Worm (Caenorhabditis elegans) whole organism, mixed stage, embryonic: ENCODE data around the gene C10G8.3.

Experiments used
- M03D4.4 ChIP-seq: sonication (generic microtip); optimal IDR thresholded peaks from 2 replicates; lab custom pipeline; 2017; ENCODE audit warnings: mild to moderate bottlenecking, missing genetic modification characterization, missing compliant biosample characterization
- bed-3 ChIP-seq: fragments of 200-800 bp; sonication (Bioruptor generic); optimal IDR thresholded peaks from 3 replicates; lab custom pipeline; 2018; ENCODE audit warnings: mild to moderate bottlenecking, missing genetic modification characterization, moderate library complexity, missing compliant biosample characterization
- blmp-1 ChIP-seq: fragments of 150-350 bp; optimal IDR thresholded peaks from 2 replicates; lab custom pipeline; 2014; ENCODE audit warnings: missing biosample characterization, missing genetic modification characterization
- ceh-39 ChIP-seq: fragments of 150-350 bp; optimal IDR thresholded peaks from 2 replicates; lab custom pipeline; 2014; ENCODE audit warnings: missing biosample characterization, missing genetic modification characterization
- ceh-43 ChIP-seq: fragments of 200-800 bp; sonication (Bioruptor generic); optimal IDR thresholded peaks from 2 replicates; lab custom pipeline; 2018; ENCODE audit warnings: mild to moderate bottlenecking, missing genetic modification characterization, moderate library complexity, missing compliant biosample characterization
- ces-1 ChIP-seq: fragments of 150-350 bp; optimal IDR thresholded peaks from 2 replicates; lab custom pipeline; 2014; ENCODE audit warnings: missing biosample characterization, missing genetic modification reagents, missing genetic modification characterization
- cnd-1 ChIP-seq: fragments of 200-800 bp; sonication (Bioruptor generic); optimal IDR thresholded peaks from 2 replicates; lab custom pipeline; 2018; ENCODE audit warnings: mild to moderate bottlenecking, missing genetic modification characterization, missing compliant biosample characterization
- drap-1 ChIP-seq: fragments of 200-800 bp; sonication (Bioruptor generic); optimal IDR thresholded peaks from 3 replicates; lab custom pipeline; 2018; ENCODE audit warnings: mild to moderate bottlenecking, missing genetic modification characterization, missing compliant biosample characterization
- elt-1 ChIP-seq: sonication (generic microtip); optimal IDR thresholded peaks from 2 replicates; lab custom pipeline; 2017; ENCODE audit warnings: missing genetic modification characterization, mild to moderate bottlenecking, missing compliant biosample characterization, antibody characterized with exemption, moderate library complexity, borderline replicate concordance; ENCODE audit not compliant: insufficient read depth
- elt-3 ChIP-seq: fragments of 150-350 bp; optimal IDR thresholded peaks from 2 replicates; lab custom pipeline; 2014; ENCODE audit warnings: missing biosample characterization, missing genetic modification characterization
- flh-1 ChIP-seq: fragments of 200-800 bp; sonication (Bioruptor generic); optimal IDR thresholded peaks from 2 replicates; lab custom pipeline; 2018; ENCODE audit warnings: mild to moderate bottlenecking, missing genetic modification characterization, moderate library complexity, missing compliant biosample characterization
- ham-2 ChIP-seq: fragments of 200-800 bp; sonication (Bioruptor generic); optimal IDR thresholded peaks from 2 replicates; lab custom pipeline; 2018; ENCODE audit warnings: mild to moderate bottlenecking, missing genetic modification characterization, missing compliant biosample characterization
- hlh-1 ChIP-seq: fragments of 150-350 bp; optimal IDR thresholded peaks from 2 replicates; lab custom pipeline; 2014; ENCODE audit warnings: missing biosample characterization, missing genetic modification reagents, missing genetic modification characterization
- lin-13 ChIP-seq: fragments of 150-350 bp; optimal IDR thresholded peaks from 2 replicates; lab custom pipeline; 2014; ENCODE audit warnings: missing biosample characterization, missing genetic modification characterization
- lin-32 ChIP-seq: fragments of 200-800 bp; sonication (Bioruptor generic); optimal IDR thresholded peaks from 2 replicates; lab custom pipeline; 2018; ENCODE audit warnings: mild to moderate bottlenecking, missing genetic modification characterization, missing compliant biosample characterization
- lsy-2 ChIP-seq: fragments of 150-350 bp; optimal IDR thresholded peaks from 2 replicates; lab custom pipeline; 2014; ENCODE audit warnings: missing biosample characterization, missing genetic modification characterization
- mab-5 ChIP-seq: fragments of 150-350 bp; optimal IDR thresholded peaks from 2 replicates; lab custom pipeline; 2014; ENCODE audit warnings: missing biosample characterization, missing genetic modification characterization
- mls-2 ChIP-seq: sonication (generic microtip); optimal IDR thresholded peaks from 2 replicates; lab custom pipeline; 2016; ENCODE audit warnings: mild to moderate bottlenecking, missing genetic modification characterization, moderate library complexity, missing compliant biosample characterization
- nhr-12 ChIP-seq: fragments of 150-350 bp; optimal IDR thresholded peaks from 2 replicates; lab custom pipeline; 2014; ENCODE audit warnings: missing biosample characterization, missing genetic modification characterization
- nhr-2 ChIP-seq: fragments of 150-350 bp; optimal IDR thresholded peaks from 2 replicates; lab custom pipeline; 2014; ENCODE audit warnings: missing biosample characterization, missing genetic modification characterization
- nhr-237 ChIP-seq: fragments of 150-350 bp; optimal IDR thresholded peaks from 2 replicates; lab custom pipeline; 2014; ENCODE audit warnings: missing biosample characterization, missing genetic modification characterization
- nhr-28 ChIP-seq: fragments of 150-350 bp; optimal IDR thresholded peaks from 2 replicates; lab custom pipeline; 2014; ENCODE audit warnings: missing biosample characterization, missing genetic modification characterization
- nhr-76 ChIP-seq: sonication (generic microtip); optimal IDR thresholded peaks from 2 replicates; lab custom pipeline; 2017; ENCODE audit warnings: missing biosample characterization, missing genetic modification characterization
- pha-4 ChIP-seq: fragments of 150-350 bp; optimal IDR thresholded peaks from 2 replicates; lab custom pipeline; 2018; ENCODE audit warnings: missing biosample characterization, missing genetic modification reagents, missing genetic modification characterization
- sem-2 ChIP-seq: fragments of 200-800 bp; sonication (Bioruptor generic); optimal IDR thresholded peaks from 2 replicates; lab custom pipeline; 2018; ENCODE audit warnings: mild to moderate bottlenecking, missing genetic modification characterization, missing compliant biosample characterization
- snpc-4 ChIP-seq: fragments of 150-350 bp; optimal IDR thresholded peaks from 2 replicates; lab custom pipeline; 2014; ENCODE audit warnings: missing biosample characterization, missing genetic modification characterization
- sptf-1 ChIP-seq: sonication (generic microtip); optimal IDR thresholded peaks from 2 replicates; lab custom pipeline; 2017; ENCODE audit warnings: mild to moderate bottlenecking, missing genetic modification characterization, moderate library complexity, missing compliant biosample characterization
- tbx-8 ChIP-seq: fragments of 200-800 bp; sonication (Bioruptor generic); optimal IDR thresholded peaks from 2 replicates; lab custom pipeline; 2018; ENCODE audit warnings: mild to moderate bottlenecking, missing genetic modification characterization, moderate library complexity, missing compliant biosample characterization
- unc-120 ChIP-seq: sonication (generic microtip); optimal IDR thresholded peaks from 2 replicates; lab custom pipeline; 2017; ENCODE audit warnings: missing genetic modification characterization, missing compliant biosample characterization; ENCODE audit not compliant: poor library complexity, severe bottlenecking
- unc-39 ChIP-seq: fragments of 150-350 bp; optimal IDR thresholded peaks from 2 replicates; lab custom pipeline; 2014; ENCODE audit warnings: missing biosample characterization, missing genetic modification characterization
- unc-62 ChIP-seq: fragments of 150-350 bp; optimal IDR thresholded peaks from 2 replicates; lab custom pipeline; 2014; ENCODE audit warnings: missing biosample characterization, missing genetic modification reagents, missing genetic modification characterization
- zip-8 ChIP-seq: fragments of 150-350 bp; optimal IDR thresholded peaks from 2 replicates; lab custom pipeline; 2014; ENCODE audit warnings: missing biosample characterization, missing genetic modification characterization
- ztf-11 ChIP-seq: fragments of 150-350 bp; optimal IDR thresholded peaks from 2 replicates; lab custom pipeline; 2014; ENCODE audit warnings: missing biosample characterization, missing genetic modification characterization

The C10G8.3 gene

DNA sequence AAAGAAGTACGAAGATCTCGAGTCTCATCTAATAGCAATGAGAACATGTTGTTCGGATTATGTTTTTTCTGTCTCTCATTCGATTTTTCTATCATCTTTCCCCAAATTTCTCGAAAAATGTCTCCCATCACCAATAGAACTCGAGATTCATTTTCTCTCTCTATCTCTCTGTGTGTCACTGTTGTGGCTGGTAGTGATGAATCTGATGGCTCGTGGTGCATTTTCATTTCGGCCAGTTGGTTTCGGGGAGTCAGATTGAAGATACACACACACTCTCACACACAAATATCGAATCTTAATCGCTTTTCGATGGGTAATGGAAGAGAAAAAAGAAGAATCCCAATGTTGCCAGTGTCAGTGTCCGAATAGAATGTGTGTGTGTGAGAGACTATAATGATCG is 16.6 kb upstream of the C10G8.3 start:
- TF ChIP-seq sem-2 (GFP tag; lab: Kevin White, UChicago) (no peak), unc-120 (tag; lab: Kevin White, UChicago) (peak; percentile 61), ztf-11 (no peak), lin-13 (tag; lab: Kevin White, UChicago) (no peak), bed-3 (no peak), elt-1 (tag; lab: Kevin White, UChicago) (no peak), pha-4 (tag; lab: Kevin White, UChicago) (no peak), mab-5 (tag; lab: Kevin White, UChicago) (no peak), M03D4.4 (tag; lab: Kevin White, UChicago) (no peak), hlh-1 (tag; lab: Kevin White, UChicago) (peak; percentile 84), drap-1 (GFP tag; lab: Kevin White, UChicago) (no peak), lin-32 (no peak), nhr-28 (tag; lab: Kevin White, UChicago) (no peak), cnd-1 (tag; lab: Kevin White, UChicago) (no peak), zip-8 (tag; lab: Kevin White, UChicago) (no peak), unc-62 (GFP tag; lab: Kevin White, UChicago) (peak; percentile 80), ham-2 (GFP tag; lab: Kevin White, UChicago) (no peak), ceh-43 (GFP tag; lab: Kevin White, UChicago) (no peak), snpc-4 (tag; lab: Kevin White, UChicago) (no peak), elt-3 (tag; lab: Kevin White, UChicago) (no peak), tbx-8 (no peak), lsy-2 (tag; lab: Kevin White, UChicago) (no peak), blmp-1 (tag; lab: Kevin White, UChicago) (no peak), flh-1 (GFP tag; lab: Kevin White, UChicago) (no peak)

DNA sequence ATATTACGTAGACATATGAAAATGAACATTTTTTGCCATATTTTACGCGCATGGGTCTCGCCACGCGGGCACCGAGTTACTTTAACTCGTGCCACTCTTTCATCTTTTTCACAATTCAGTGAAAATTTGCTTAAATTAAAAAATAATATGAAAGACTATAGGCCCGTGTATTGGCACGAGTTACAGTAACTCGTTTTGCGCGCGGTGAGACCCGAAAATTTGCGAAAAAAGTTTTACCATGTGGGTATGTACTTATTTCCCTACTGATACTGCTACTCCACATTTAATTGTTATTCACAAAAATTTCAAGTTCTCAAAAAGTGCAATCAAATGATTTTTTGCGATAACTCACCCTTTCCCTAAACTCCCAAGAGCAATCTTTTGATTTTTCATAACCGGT is 14.8 kb upstream of the C10G8.3 start:
- TF ChIP-seq sptf-1 (tag; lab: Kevin White, UChicago) (no peak), nhr-76 (tag; lab: Kevin White, UChicago) (no peak), mab-5 (tag; lab: Kevin White, UChicago) (no peak), elt-1 (tag; lab: Kevin White, UChicago) (no peak), lsy-2 (tag; lab: Kevin White, UChicago) (no peak), cnd-1 (tag; lab: Kevin White, UChicago) (no peak), zip-8 (tag; lab: Kevin White, UChicago) (no peak), ham-2 (GFP tag; lab: Kevin White, UChicago) (no peak), tbx-8 (no peak), ceh-39 (tag; lab: Kevin White, UChicago) (no peak), mls-2 (tag; lab: Kevin White, UChicago) (no peak), nhr-28 (tag; lab: Kevin White, UChicago) (no peak)

ce11 chrV:5301226-5301625 is 11.3 kb upstream of the C10G8.3 start:
- no peak for TF ChIP-seq nhr-2 (tag; lab: Kevin White, UChicago)
- TF ChIP-seq M03D4.4 (tag; lab: Kevin White, UChicago), result no peak

ce11 chrV:5303389-5303788 is 9.2 kb upstream of the C10G8.3 start, which contains the start of gene ncx-2:
Gene ncx-2 (plus strand): TSS chrV:5303689.
- TF ChIP-seq nhr-28 (tag; lab: Kevin White, UChicago) (no peak), hlh-1 (tag; lab: Kevin White, UChicago) (no peak), unc-39 (no peak), sem-2 (GFP tag; lab: Kevin White, UChicago) (no peak), bed-3 (no peak), nhr-2 (tag; lab: Kevin White, UChicago) (no peak), M03D4.4 (tag; lab: Kevin White, UChicago) (no peak), unc-62 (GFP tag; lab: Kevin White, UChicago) (no peak), tbx-8 (no peak), ztf-11 (no peak), nhr-12 (tag; lab: Kevin White, UChicago) (no peak), nhr-237 (tag; lab: Kevin White, UChicago) (no peak), unc-120 (tag; lab: Kevin White, UChicago) (no peak), lin-13 (tag; lab: Kevin White, UChicago) (no peak), lin-32 (no peak), ham-2 (GFP tag; lab: Kevin White, UChicago) (no peak), ces-1 (GFP tag; lab: Kevin White, UChicago) (no peak), lsy-2 (tag; lab: Kevin White, UChicago) (no peak), cnd-1 (tag; lab: Kevin White, UChicago) (no peak)
